Worm (Caenorhabditis elegans) whole organism, mixed stage, embryonic: ENCODE data around the gene R08D7.7.
"Not testable (repeated sequence)": the region's sequence is repeated elsewhere in the genome, so short reads cannot be mapped to it uniquely, and the experiment has no call there.

ENCODE experiments used
- M03D4.4 ChIP-seq: sonication (generic microtip); optimal IDR thresholded peaks from 2 replicates; lab custom pipeline; 2017; ENCODE audit warnings: mild to moderate bottlenecking, missing genetic modification characterization, missing compliant biosample characterization
- bed-3 ChIP-seq: fragments of 200-800 bp; sonication (Bioruptor generic); optimal IDR thresholded peaks from 3 replicates; lab custom pipeline; 2018; ENCODE audit warnings: mild to moderate bottlenecking, missing genetic modification characterization, moderate library complexity, missing compliant biosample characterization
- blmp-1 ChIP-seq: fragments of 150-350 bp; optimal IDR thresholded peaks from 2 replicates; lab custom pipeline; 2014; ENCODE audit warnings: missing biosample characterization, missing genetic modification characterization
- ceh-39 ChIP-seq: fragments of 150-350 bp; optimal IDR thresholded peaks from 2 replicates; lab custom pipeline; 2014; ENCODE audit warnings: missing biosample characterization, missing genetic modification characterization
- ceh-43 ChIP-seq: fragments of 200-800 bp; sonication (Bioruptor generic); optimal IDR thresholded peaks from 2 replicates; lab custom pipeline; 2018; ENCODE audit warnings: mild to moderate bottlenecking, missing genetic modification characterization, moderate library complexity, missing compliant biosample characterization
- ceh-83 ChIP-seq: fragments of 200-800 bp; sonication (Bioruptor generic); optimal IDR thresholded peaks from 2 replicates; lab custom pipeline; 2018; ENCODE audit warnings: mild to moderate bottlenecking, missing genetic modification characterization, missing compliant biosample characterization
- ces-1 ChIP-seq: fragments of 150-350 bp; optimal IDR thresholded peaks from 2 replicates; lab custom pipeline; 2014; ENCODE audit warnings: missing biosample characterization, missing genetic modification reagents, missing genetic modification characterization
- cnd-1 ChIP-seq: fragments of 200-800 bp; sonication (Bioruptor generic); optimal IDR thresholded peaks from 2 replicates; lab custom pipeline; 2018; ENCODE audit warnings: mild to moderate bottlenecking, missing genetic modification characterization, missing compliant biosample characterization
- drap-1 ChIP-seq: fragments of 200-800 bp; sonication (Bioruptor generic); optimal IDR thresholded peaks from 3 replicates; lab custom pipeline; 2018; ENCODE audit warnings: mild to moderate bottlenecking, missing genetic modification characterization, missing compliant biosample characterization
- elt-1 ChIP-seq: sonication (generic microtip); optimal IDR thresholded peaks from 2 replicates; lab custom pipeline; 2017; ENCODE audit warnings: missing genetic modification characterization, mild to moderate bottlenecking, missing compliant biosample characterization, antibody characterized with exemption, moderate library complexity, borderline replicate concordance; ENCODE audit not compliant: insufficient read depth
- elt-3 ChIP-seq: fragments of 150-350 bp; optimal IDR thresholded peaks from 2 replicates; lab custom pipeline; 2014; ENCODE audit warnings: missing biosample characterization, missing genetic modification characterization
- ham-2 ChIP-seq: fragments of 200-800 bp; sonication (Bioruptor generic); optimal IDR thresholded peaks from 2 replicates; lab custom pipeline; 2018; ENCODE audit warnings: mild to moderate bottlenecking, missing genetic modification characterization, missing compliant biosample characterization
- hlh-1 ChIP-seq: fragments of 150-350 bp; optimal IDR thresholded peaks from 2 replicates; lab custom pipeline; 2014; ENCODE audit warnings: missing biosample characterization, missing genetic modification reagents, missing genetic modification characterization
- lin-13 ChIP-seq: fragments of 150-350 bp; optimal IDR thresholded peaks from 2 replicates; lab custom pipeline; 2014; ENCODE audit warnings: missing biosample characterization, missing genetic modification characterization
- lin-32 ChIP-seq: fragments of 200-800 bp; sonication (Bioruptor generic); optimal IDR thresholded peaks from 2 replicates; lab custom pipeline; 2018; ENCODE audit warnings: mild to moderate bottlenecking, missing genetic modification characterization, missing compliant biosample characterization
- lsy-2 ChIP-seq: fragments of 150-350 bp; optimal IDR thresholded peaks from 2 replicates; lab custom pipeline; 2014; ENCODE audit warnings: missing biosample characterization, missing genetic modification characterization
- mab-5 ChIP-seq: fragments of 150-350 bp; optimal IDR thresholded peaks from 2 replicates; lab custom pipeline; 2014; ENCODE audit warnings: missing biosample characterization, missing genetic modification characterization
- mep-1 ChIP-seq: fragments of 150-350 bp; optimal IDR thresholded peaks from 2 replicates; lab custom pipeline; 2017; ENCODE audit warnings: missing biosample characterization, missing genetic modification reagents, missing genetic modification characterization, inconsistent platforms
- mls-2 ChIP-seq: sonication (generic microtip); optimal IDR thresholded peaks from 2 replicates; lab custom pipeline; 2016; ENCODE audit warnings: mild to moderate bottlenecking, missing genetic modification characterization, moderate library complexity, missing compliant biosample characterization
- nhr-12 ChIP-seq: fragments of 150-350 bp; optimal IDR thresholded peaks from 2 replicates; lab custom pipeline; 2014; ENCODE audit warnings: missing biosample characterization, missing genetic modification characterization
- nhr-2 ChIP-seq: fragments of 150-350 bp; optimal IDR thresholded peaks from 2 replicates; lab custom pipeline; 2014; ENCODE audit warnings: missing biosample characterization, missing genetic modification characterization
- nhr-237 ChIP-seq: fragments of 150-350 bp; optimal IDR thresholded peaks from 2 replicates; lab custom pipeline; 2014; ENCODE audit warnings: missing biosample characterization, missing genetic modification characterization
- nhr-28 ChIP-seq: fragments of 150-350 bp; optimal IDR thresholded peaks from 2 replicates; lab custom pipeline; 2014; ENCODE audit warnings: missing biosample characterization, missing genetic modification characterization
- nhr-76 ChIP-seq: sonication (generic microtip); optimal IDR thresholded peaks from 2 replicates; lab custom pipeline; 2017; ENCODE audit warnings: missing biosample characterization, missing genetic modification characterization
- pha-4 ChIP-seq: fragments of 150-350 bp; optimal IDR thresholded peaks from 2 replicates; lab custom pipeline; 2018; ENCODE audit warnings: missing biosample characterization, missing genetic modification reagents, missing genetic modification characterization
- sem-2 ChIP-seq: fragments of 200-800 bp; sonication (Bioruptor generic); optimal IDR thresholded peaks from 2 replicates; lab custom pipeline; 2018; ENCODE audit warnings: mild to moderate bottlenecking, missing genetic modification characterization, missing compliant biosample characterization
- snpc-4 ChIP-seq: fragments of 150-350 bp; optimal IDR thresholded peaks from 2 replicates; lab custom pipeline; 2014; ENCODE audit warnings: missing biosample characterization, missing genetic modification characterization
- sptf-1 ChIP-seq: sonication (generic microtip); optimal IDR thresholded peaks from 2 replicates; lab custom pipeline; 2017; ENCODE audit warnings: mild to moderate bottlenecking, missing genetic modification characterization, moderate library complexity, missing compliant biosample characterization
- tbx-8 ChIP-seq: fragments of 200-800 bp; sonication (Bioruptor generic); optimal IDR thresholded peaks from 2 replicates; lab custom pipeline; 2018; ENCODE audit warnings: mild to moderate bottlenecking, missing genetic modification characterization, moderate library complexity, missing compliant biosample characterization
- unc-120 ChIP-seq: sonication (generic microtip); optimal IDR thresholded peaks from 2 replicates; lab custom pipeline; 2017; ENCODE audit warnings: missing genetic modification characterization, missing compliant biosample characterization; ENCODE audit not compliant: poor library complexity, severe bottlenecking
- unc-39 ChIP-seq: fragments of 150-350 bp; optimal IDR thresholded peaks from 2 replicates; lab custom pipeline; 2014; ENCODE audit warnings: missing biosample characterization, missing genetic modification characterization
- ztf-11 ChIP-seq: fragments of 150-350 bp; optimal IDR thresholded peaks from 2 replicates; lab custom pipeline; 2014; ENCODE audit warnings: missing biosample characterization, missing genetic modification characterization

R08D7.7 gene

ce11 chrIII:8989752-8990151 is at the start of gene R08D7.7:
Gene R08D7.7, plus strand, starts transcription at chrIII:8990052.
- not testable (repeated sequence) for TF ChIP-seq blmp-1, nhr-12, unc-39 (tag; lab: Kevin White, UChicago)
- TF ChIP-seq, all 35 proteins: peak for 0; not testable (repeated sequence) for 35

ce11 chrIII:8944357-8944756 is 45.5 kb upstream of the R08D7.7 start, which contains the start of gene dhrr-1:
Gene dhrr-1, plus strand, starts transcription at chrIII:8944657.
- no peak for TF ChIP-seq snpc-4 (tag; lab: Kevin White, UChicago)
- TF ChIP-seq lin-13 (tag; lab: Kevin White, UChicago): no peak
- no peak for TF ChIP-seq ceh-83 (GFP tag; lab: Kevin White, UChicago)
- no peak for TF ChIP-seq ces-1
- TF ChIP-seq M03D4.4 (tag; lab: Kevin White, UChicago): no peak
- TF ChIP-seq bed-3 (GFP tag; lab: Kevin White, UChicago): no peak
- TF ChIP-seq lin-32 (GFP tag; lab: Kevin White, UChicago): no peak
- TF ChIP-seq nhr-12 (tag; lab: Kevin White, UChicago): no peak
- no peak for TF ChIP-seq sem-2
- TF ChIP-seq ceh-43: no peak
- TF ChIP-seq sptf-1: no peak
- no peak for TF ChIP-seq ham-2 (GFP tag; lab: Kevin White, UChicago)
- TF ChIP-seq drap-1 (GFP tag; lab: Kevin White, UChicago): no peak
- no peak for TF ChIP-seq ztf-11
- no peak for TF ChIP-seq blmp-1 (tag; lab: Kevin White, UChicago)
- TF ChIP-seq, all 35 proteins: peak for 0

- TF ChIP-seq ham-2 (GFP tag; lab: Kevin White, UChicago) (no peak), lin-32 (GFP tag; lab: Kevin White, UChicago) (no peak), sem-2 (no peak), M03D4.4 (tag; lab: Kevin White, UChicago) (no peak), ztf-11 (no peak), blmp-1 (tag; lab: Kevin White, UChicago) (no peak), bed-3 (GFP tag; lab: Kevin White, UChicago) (no peak), drap-1 (GFP tag; lab: Kevin White, UChicago) (no peak), elt-1 (tag; lab: Kevin White, UChicago) (no peak), mab-5 (tag; lab: Kevin White, UChicago) (no peak), nhr-28 (tag; lab: Kevin White, UChicago) (no peak), ceh-83 (GFP tag; lab: Kevin White, UChicago) (no peak), hlh-1 (tag; lab: Kevin White, UChicago) (no peak), unc-39 (tag; lab: Kevin White, UChicago) (no peak), nhr-12 (tag; lab: Kevin White, UChicago) (no peak), ceh-39 (tag; lab: Kevin White, UChicago) (no peak)
- TF ChIP-seq, all 35 proteins: peak for 0
Measured at ce11 chrIII:8946285-8946684, 43.6 kb upstream of the R08D7.7 start.

ce11 chrIII:8949147-8949546 is 40.7 kb upstream of the R08D7.7 start:
- TF ChIP-seq nhr-2 (no peak), ztf-11 (no peak), ham-2 (GFP tag; lab: Kevin White, UChicago) (no peak), unc-120 (no peak), ceh-39 (tag; lab: Kevin White, UChicago) (no peak), bed-3 (GFP tag; lab: Kevin White, UChicago) (no peak), lin-32 (GFP tag; lab: Kevin White, UChicago) (no peak), nhr-28 (tag; lab: Kevin White, UChicago) (no peak), mls-2 (tag; lab: Kevin White, UChicago) (no peak), lsy-2 (tag; lab: Kevin White, UChicago) (no peak), cnd-1 (tag; lab: Kevin White, UChicago) (no peak), blmp-1 (tag; lab: Kevin White, UChicago) (no peak), elt-1 (tag; lab: Kevin White, UChicago) (no peak), elt-3 (tag; lab: Kevin White, UChicago) (no peak), mep-1 (tag; lab: Kevin White, UChicago) (no peak), mab-5 (tag; lab: Kevin White, UChicago) (no peak), ceh-43 (no peak), nhr-76 (tag; lab: Kevin White, UChicago) (no peak), hlh-1 (tag; lab: Kevin White, UChicago) (no peak)

ce11 chrIII:8955536-8955935 is 34.3 kb upstream of the R08D7.7 start:
- TF ChIP-seq sptf-1: no peak
- TF ChIP-seq snpc-4 (tag; lab: Kevin White, UChicago): no peak
- no peak for TF ChIP-seq ces-1
- TF ChIP-seq hlh-1 (tag; lab: Kevin White, UChicago): no peak
- no peak for TF ChIP-seq tbx-8 (GFP tag; lab: Kevin White, UChicago)
- TF ChIP-seq nhr-12 (tag; lab: Kevin White, UChicago): no peak
- no peak for TF ChIP-seq blmp-1 (tag; lab: Kevin White, UChicago)
- TF ChIP-seq drap-1 (GFP tag; lab: Kevin White, UChicago): no peak
- TF ChIP-seq pha-4 (tag; lab: Kevin White, UChicago): no peak
- no peak for TF ChIP-seq nhr-237 (tag; lab: Kevin White, UChicago)
- no peak for TF ChIP-seq cnd-1 (tag; lab: Kevin White, UChicago)
